Worm (Caenorhabditis elegans) whole organism, L4/young adult: ENCODE data around the gene kel-3.

Experiments
- W03F9.2 ChIP-seq: fragments of 150-350 bp; optimal IDR thresholded peaks from 2 replicates; lab custom pipeline; 2014; ENCODE audit warnings: missing biosample characterization, missing genetic modification characterization
- him-1 ChIP-seq: sonication (generic microtip); optimal IDR thresholded peaks from 2 replicates; lab custom pipeline; 2016; ENCODE audit warnings: missing genotype, missing genetic modification reagents, missing genetic modification characterization, missing compliant biosample characterization

- no peak for TF ChIP-seq W03F9.2
- no peak for TF ChIP-seq him-1 (tag; lab: Kevin White, UChicago)
Observed at ce11 chrIII:13518437-13518836, 53.8 kb downstream of the kel-3 start.
